Worm (Caenorhabditis elegans): ENCODE results near the gene gfi-1.

DNA sequence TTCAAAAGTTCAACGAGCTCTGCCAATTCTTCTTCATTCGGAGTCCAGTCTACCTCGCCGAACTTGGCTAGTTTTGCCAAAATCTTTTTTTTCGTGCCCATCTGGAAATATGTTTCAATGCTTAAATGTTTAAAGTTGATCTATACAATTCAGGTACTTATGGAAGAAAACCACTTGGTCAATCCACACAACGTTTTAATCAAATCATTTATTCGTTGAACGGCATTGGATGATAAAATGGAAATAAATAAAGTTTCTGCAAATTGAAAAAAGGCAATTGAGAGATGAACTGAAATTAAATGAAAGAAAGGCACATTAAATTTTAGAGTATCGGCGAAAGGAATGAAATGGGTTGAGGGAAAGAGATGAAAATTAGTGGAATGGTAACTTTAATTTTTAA, 24.3 kb upstream of the gfi-1 start, which contains the start of gene urb-1:
- TF ChIP-seq fos-1 (tag; optimal IDR thresholded peaks at IDR 0.05) (no peak), Y116A8C.19 (tag; optimal IDR thresholded peaks at IDR 0.05; ENCODE audit: borderline replicate concordance) (no peak), grh-1 (GFP tag; IDR thresholded peaks at IDR 0.05) (no peak), ceh-8 (GFP tag; optimal IDR thresholded peaks at IDR 0.05) (no peak), unc-62 (GFP tag; optimal IDR thresholded peaks at IDR 0.05) (no peak), ama-1 (optimal IDR thresholded peaks at IDR 0.05) (no peak), fkh-10 (GFP tag; optimal IDR thresholded peaks at IDR 0.05) (no peak), elt-2 (tag; optimal IDR thresholded peaks at IDR 0.05) (no peak), ztf-11 (tag; optimal IDR thresholded peaks at IDR 0.05) (no peak), hpl-2 (GFP tag; optimal IDR thresholded peaks at IDR 0.05) (no peak), C16A3.4 (tag; optimal IDR thresholded peaks at IDR 0.05) (no peak)

Measured in whole organism, L1 larva.